Worm (Caenorhabditis elegans) whole organism, L4 larva: Measurements from ENCODE around the gene ZK105.14.

Experiments
- D1046.2 ChIP-seq: fragments of 200-800 bp; sonication (Bioruptor generic); IDR thresholded peaks from 2 replicates; pipeline ENCODE4 v1.3.6; 2022; ENCODE audit warnings: missing genetic modification characterization, missing compliant biosample characterization
- F37D6.2 ChIP-seq: sonication (generic microtip); optimal IDR thresholded peaks from 2 replicates; lab custom pipeline; 2016; ENCODE audit warnings: mild to moderate bottlenecking, missing genetic modification characterization, missing compliant biosample characterization
- F44E2.7 ChIP-seq: fragments of 200-800 bp; sonication (Bioruptor generic); IDR thresholded peaks from 2 replicates; pipeline ENCODE4 v2.1.2; 2022; ENCODE audit warnings: missing genetic modification characterization, missing compliant biosample characterization
- T20F7.1 ChIP-seq: fragments of 200-800 bp; sonication (Bioruptor generic); optimal IDR thresholded peaks from 2 replicates; lab custom pipeline; 2018; ENCODE audit warnings: mild to moderate bottlenecking, missing genetic modification characterization, missing compliant biosample characterization
- T26A8.4 ChIP-seq: fragments of 200-800 bp; sonication (Bioruptor generic); IDR thresholded peaks from 2 replicates; pipeline ENCODE4 v1.3.6; 2022; ENCODE audit warnings: missing genetic modification characterization, missing compliant biosample characterization
- Y48G9A.11 ChIP-seq: fragments of 200-800 bp; sonication (Bioruptor generic); IDR thresholded peaks from 2 replicates; pipeline ENCODE4 v1.3.6; 2022; ENCODE audit warnings: missing genetic modification reagents, missing genetic modification characterization, missing compliant biosample characterization
- ZK546.5 ChIP-seq, 2 experiments: sonication (generic microtip); optimal IDR thresholded peaks; 2 replicates each; lab custom pipeline; 2017; ENCODE audit warnings: missing biosample characterization in 2 of 2, missing genetic modification characterization in 2 of 2
- aha-1 ChIP-seq: fragments of 150-350 bp; peaks from one replicate; lab custom pipeline; 2014; ENCODE audit warnings: missing biosample characterization, missing genetic modification characterization
- ama-1 ChIP-seq: fragments of 150-350 bp; optimal IDR thresholded peaks from 2 replicates; lab custom pipeline; 2014; ENCODE audit warnings: inconsistent platforms, mixed read lengths
- attf-4 ChIP-seq: sonication (generic microtip); optimal IDR thresholded peaks from 3 replicates; lab custom pipeline; 2017; ENCODE audit warnings: missing biosample characterization, missing genetic modification characterization
- ceh-32 ChIP-seq: sonication (generic microtip); optimal IDR thresholded peaks from 2 replicates; lab custom pipeline; 2016; ENCODE audit warnings: mild to moderate bottlenecking, missing genetic modification characterization, missing compliant biosample characterization; ENCODE audit not compliant: poor library complexity
- ceh-82 ChIP-seq: sonication (generic microtip); optimal IDR thresholded peaks from 2 replicates; lab custom pipeline; 2017; ENCODE audit warnings: missing biosample characterization, missing genetic modification characterization
- cey-2 ChIP-seq: sonication (generic microtip); optimal IDR thresholded peaks from 3 replicates; lab custom pipeline; 2017; ENCODE audit warnings: missing genetic modification characterization, mild to moderate bottlenecking, missing compliant biosample characterization, antibody characterized with exemption, borderline replicate concordance; ENCODE audit not compliant: insufficient read depth
- daf-19 ChIP-seq: fragments of 200-800 bp; sonication (Bioruptor generic); conservative IDR thresholded peaks from 2 replicates; pipeline ENCODE4 v1.3.6; 2022; ENCODE audit warnings: missing genetic modification characterization, missing compliant biosample characterization
- daf-8 ChIP-seq: fragments of 200-800 bp; sonication (Bioruptor generic); IDR thresholded peaks from 2 replicates; pipeline ENCODE4 v1.3.6; 2022; ENCODE audit warnings: missing genetic modification characterization, missing compliant biosample characterization
- dmd-6 ChIP-seq: fragments of 200-800 bp; sonication (Bioruptor generic); IDR thresholded peaks from 2 replicates; pipeline ENCODE4 v1.3.6; 2022; ENCODE audit warnings: missing genetic modification reagents, missing genetic modification characterization, missing compliant biosample characterization
- dve-1 ChIP-seq: sonication (generic microtip); optimal IDR thresholded peaks from 2 replicates; lab custom pipeline; 2017; ENCODE audit warnings: antibody characterized with exemption, mild to moderate bottlenecking, missing genetic modification characterization, missing compliant biosample characterization; ENCODE audit not compliant: insufficient read depth
- egl-43 ChIP-seq: fragments of 200-800 bp; sonication (Bioruptor generic); IDR thresholded peaks from 2 replicates; pipeline ENCODE4 v1.3.6; 2022; ENCODE audit warnings: missing genetic modification reagents, missing genetic modification characterization, missing compliant biosample characterization
- hlh-11 ChIP-seq: fragments of 200-800 bp; sonication (Bioruptor generic); optimal IDR thresholded peaks from 2 replicates; lab custom pipeline; 2018; ENCODE audit warnings: mild to moderate bottlenecking, missing genetic modification characterization, missing compliant biosample characterization
- hlh-30 ChIP-seq: sonication (generic microtip); optimal IDR thresholded peaks from 2 replicates; lab custom pipeline; 2017; ENCODE audit warnings: antibody characterized with exemption, mild to moderate bottlenecking, missing genetic modification characterization, missing compliant biosample characterization; ENCODE audit not compliant: insufficient read depth
- lim-7 ChIP-seq: fragments of 200-800 bp; sonication (Bioruptor generic); IDR thresholded peaks from 2 replicates; pipeline ENCODE4 v1.3.6; 2022; ENCODE audit warnings: missing genetic modification characterization, missing compliant biosample characterization
- lin-1 ChIP-seq: fragments of 200-800 bp; sonication (Bioruptor generic); IDR thresholded peaks from 2 replicates; pipeline ENCODE4 v1.3.6; 2022; ENCODE audit warnings: missing genetic modification reagents, missing genetic modification characterization, missing compliant biosample characterization
- madf-9 ChIP-seq: fragments of 200-800 bp; sonication (Bioruptor generic); conservative IDR thresholded peaks from 2 replicates; pipeline ENCODE4 v1.3.6; 2022; ENCODE audit warnings: missing genetic modification reagents, missing genetic modification characterization, missing compliant biosample characterization
- mdl-1 ChIP-seq, 2 experiments: fragments of 150-350 bp in 1 of 2; sonication (generic microtip) in 1 of 2; optimal IDR thresholded peaks; 2 replicates each; lab custom pipeline; 2014 to 2017; ENCODE audit warnings: missing biosample characterization in 2 of 2, missing genetic modification characterization in 2 of 2
- mep-1 ChIP-seq: fragments of 150-350 bp; sonication (generic microtip); optimal IDR thresholded peaks from 3 replicates; lab custom pipeline; 2014; ENCODE audit warnings: missing biosample characterization, missing genetic modification characterization
- mxl-2 ChIP-seq: fragments of 200-800 bp; sonication (Bioruptor generic); conservative IDR thresholded peaks from 2 replicates; pipeline ENCODE4 v1.3.6; 2022; ENCODE audit warnings: missing genetic modification reagents, missing genetic modification characterization, missing compliant biosample characterization
- mxl-3 ChIP-seq: fragments of 200-800 bp; sonication (Bioruptor generic); optimal IDR thresholded peaks from 2 replicates; lab custom pipeline; 2018; ENCODE audit warnings: mild to moderate bottlenecking, missing genetic modification characterization, missing compliant biosample characterization
- nhr-10 ChIP-seq: fragments of 150-350 bp; optimal IDR thresholded peaks from 2 replicates; lab custom pipeline; 2014; ENCODE audit warnings: missing biosample characterization, missing genetic modification characterization
- nhr-11 ChIP-seq: fragments of 150-350 bp; optimal IDR thresholded peaks from 2 replicates; lab custom pipeline; 2014; ENCODE audit warnings: missing biosample characterization, missing genetic modification characterization
- nhr-111 ChIP-seq: fragments of 200-800 bp; sonication (Bioruptor generic); optimal IDR thresholded peaks from 2 replicates; lab custom pipeline; 2018; ENCODE audit warnings: mild to moderate bottlenecking, missing genetic modification characterization, missing compliant biosample characterization
- nhr-237 ChIP-seq: sonication (generic microtip); optimal IDR thresholded peaks from 2 replicates; lab custom pipeline; 2017; ENCODE audit warnings: missing biosample characterization, missing genetic modification characterization
- nhr-25 ChIP-seq: sonication (generic microtip); optimal IDR thresholded peaks from 2 replicates; lab custom pipeline; 2017; ENCODE audit warnings: missing genetic modification characterization, mild to moderate bottlenecking, missing compliant biosample characterization, antibody characterized with exemption, moderate library complexity, borderline replicate concordance; ENCODE audit not compliant: insufficient read depth
- nhr-41 ChIP-seq: fragments of 200-800 bp; sonication (Bioruptor generic); IDR thresholded peaks from 2 replicates; pipeline ENCODE4 v1.3.6; 2022; ENCODE audit warnings: missing genetic modification reagents, missing genetic modification characterization, missing compliant biosample characterization
- nhr-42 ChIP-seq: fragments of 200-800 bp; sonication (Bioruptor generic); IDR thresholded peaks from 2 replicates; pipeline ENCODE4 v1.3.6; 2022; ENCODE audit warnings: missing genetic modification characterization, missing compliant biosample characterization
- nhr-48 ChIP-seq: sonication (generic microtip); optimal IDR thresholded peaks from 2 replicates; lab custom pipeline; 2016; ENCODE audit warnings: mild to moderate bottlenecking, missing genetic modification characterization, missing compliant biosample characterization
- nhr-76 ChIP-seq: fragments of 150-350 bp; optimal IDR thresholded peaks from 2 replicates; lab custom pipeline; 2014; ENCODE audit warnings: missing biosample characterization, missing genetic modification characterization
- nhr-77 ChIP-seq: fragments of 150-350 bp; optimal IDR thresholded peaks from 2 replicates; lab custom pipeline; 2014; ENCODE audit warnings: missing biosample characterization, missing genetic modification characterization
- php-3 ChIP-seq: fragments of 200-800 bp; sonication (Bioruptor generic); IDR thresholded peaks from 2 replicates; pipeline ENCODE4 v1.3.6; 2022; ENCODE audit warnings: missing genetic modification reagents, missing genetic modification characterization, missing compliant biosample characterization
- pqm-1 ChIP-seq: sonication (generic microtip); optimal IDR thresholded peaks from 2 replicates; lab custom pipeline; 2017; ENCODE audit warnings: missing biosample characterization, missing genetic modification characterization
- saeg-2 ChIP-seq: fragments of 200-800 bp; sonication (Bioruptor generic); IDR thresholded peaks from 2 replicates; pipeline ENCODE4 v1.3.6; 2022; ENCODE audit warnings: missing genetic modification reagents, missing genetic modification characterization, missing compliant biosample characterization
- sdz-12 ChIP-seq: fragments of 200-800 bp; sonication (Bioruptor generic); optimal IDR thresholded peaks from 2 replicates; lab custom pipeline; 2018; ENCODE audit warnings: mild to moderate bottlenecking, missing genetic modification characterization, missing compliant biosample characterization
- set-16 ChIP-seq: fragments of 200-800 bp; sonication (Bioruptor generic); IDR thresholded peaks from 2 replicates; pipeline ENCODE4 v1.3.6; 2022; ENCODE audit warnings: missing genetic modification reagents, missing genetic modification characterization, missing compliant biosample characterization
- snpc-1.2 ChIP-seq: fragments of 200-800 bp; sonication (Bioruptor generic); IDR thresholded peaks from 2 replicates; pipeline ENCODE4 v1.3.6; 2022; ENCODE audit warnings: missing genetic modification reagents, missing genetic modification characterization, missing compliant biosample characterization
- spr-3 ChIP-seq: fragments of 200-800 bp; sonication (Bioruptor generic); optimal IDR thresholded peaks from 2 replicates; lab custom pipeline; 2018; ENCODE audit warnings: mild to moderate bottlenecking, missing genetic modification characterization, missing compliant biosample characterization
- unc-130 ChIP-seq: sonication (generic microtip); optimal IDR thresholded peaks from 2 replicates; lab custom pipeline; 2016; ENCODE audit warnings: missing genetic modification reagents, missing genetic modification characterization, missing compliant biosample characterization
- unc-39 ChIP-seq: sonication (generic microtip); optimal IDR thresholded peaks from 2 replicates; lab custom pipeline; 2017; ENCODE audit warnings: missing biosample characterization, missing genetic modification characterization
- unc-62 ChIP-seq, 3 experiments: fragments of 150-350 bp in 1 of 3; sonication (generic microtip); optimal IDR thresholded peaks in 2 of 3; peaks in 1 of 3; 1 replicate in 1 of 3; 2 replicates in 2 of 3; lab custom pipeline; 2014 to 2017; ENCODE audit warnings: missing biosample characterization in 3 of 3, missing genetic modification characterization in 3 of 3, missing genetic modification reagents in 3 of 3, missing genotype in 1 of 3
- zfp-2 ChIP-seq: sonication (generic microtip); optimal IDR thresholded peaks from 2 replicates; lab custom pipeline; 2016; ENCODE audit warnings: mild to moderate bottlenecking, missing genetic modification characterization, missing compliant biosample characterization
- zip-2 ChIP-seq: fragments of 150-350 bp; optimal IDR thresholded peaks from 2 replicates; lab custom pipeline; 2014; ENCODE audit warnings: missing biosample characterization, missing genetic modification characterization
- ztf-11 ChIP-seq: fragments of 150-350 bp; optimal IDR thresholded peaks from 2 replicates; lab custom pipeline; 2014; ENCODE audit warnings: missing biosample characterization, missing genetic modification characterization
- ztf-7 ChIP-seq: fragments of 150-350 bp; optimal IDR thresholded peaks from 2 replicates; lab custom pipeline; 2014; ENCODE audit warnings: missing biosample characterization, missing genetic modification characterization

ZK105.14 gene

ce11 chrV:7730488-7730887 is 8.6 kb upstream of the ZK105.14 start:
- TF ChIP-seq F37D6.2 (tag; lab: Kevin White, UChicago): no peak
- no peak for TF ChIP-seq attf-4 (tag; lab: Kevin White, UChicago)
- TF ChIP-seq nhr-111 (GFP tag; lab: Kevin White, UChicago): no peak
- TF ChIP-seq zfp-2 (tag; lab: Kevin White, UChicago): no peak
- TF ChIP-seq snpc-1.2: peak; percentile 52; the same call in 1 of the 2 replicates
- no peak for TF ChIP-seq lim-7 (GFP tag; lab: Robert Waterston, UW)
- TF ChIP-seq nhr-25 (tag; lab: Kevin White, UChicago): peak; percentile 8
- peak; percentile 35 for TF ChIP-seq ztf-7 (tag; lab: Kevin White, UChicago)
- TF ChIP-seq lin-1 (GFP tag; lab: Robert Waterston, UW): peak; percentile 37; the same call in 1 of the 2 replicates
- no peak for TF ChIP-seq daf-8 (GFP tag; lab: Robert Waterston, UW)
- TF ChIP-seq Y48G9A.11: no peak
- no peak for TF ChIP-seq nhr-42
- TF ChIP-seq saeg-2 (GFP tag; lab: Robert Waterston, UW): no peak
- TF ChIP-seq nhr-76 (tag; lab: Kevin White, UChicago): no peak
- TF ChIP-seq php-3 (GFP tag; lab: Robert Waterston, UW): no peak
- no peak for TF ChIP-seq mxl-3 (GFP tag; lab: Kevin White, UChicago)
- TF ChIP-seq nhr-41 (GFP tag; lab: Robert Waterston, UW): no peak
- TF ChIP-seq nhr-237 (tag; lab: Kevin White, UChicago): no peak
- TF ChIP-seq T20F7.1 (GFP tag; lab: Kevin White, UChicago): peak; percentile 6
- TF ChIP-seq egl-43 (GFP tag; lab: Robert Waterston, UW): peak; percentile 60; the same call in 1 of the 2 replicates
- peak; percentile 60 for TF ChIP-seq hlh-11 (tag; lab: Kevin White, UChicago)
- no peak for TF ChIP-seq ceh-82 (tag; lab: Kevin White, UChicago)
- TF ChIP-seq mep-1 (tag; lab: Kevin White, UChicago): peak; percentile 35
- no peak for TF ChIP-seq nhr-77 (tag; lab: Kevin White, UChicago)
- no peak for TF ChIP-seq pqm-1
- TF ChIP-seq nhr-48 (tag; lab: Kevin White, UChicago): no peak
- TF ChIP-seq unc-130 (GFP tag; lab: Kevin White, UChicago): no peak
- TF ChIP-seq dmd-6 (GFP tag; lab: Robert Waterston, UW): peak; percentile 37; the same call in 1 of the 2 replicates
- no peak for TF ChIP-seq daf-19 (GFP tag; lab: Robert Waterston, UW)
- TF ChIP-seq nhr-10 (tag; lab: Kevin White, UChicago): no peak
- TF ChIP-seq aha-1 (tag; lab: Kevin White, UChicago): no peak
- no peak for TF ChIP-seq ZK546.5 (tag; optimal IDR thresholded peaks at IDR 0.05; lab: Kevin White, UChicago)
- no peak for TF ChIP-seq zip-2 (tag; lab: Kevin White, UChicago)
- no peak for TF ChIP-seq unc-39 (tag; lab: Kevin White, UChicago)
- no peak for TF ChIP-seq nhr-11
- TF ChIP-seq sdz-12 (GFP tag; lab: Kevin White, UChicago): no peak
- TF ChIP-seq dve-1 (tag; lab: Kevin White, UChicago): peak; percentile 67
- no peak for TF ChIP-seq madf-9
- TF ChIP-seq cey-2 (tag; lab: Kevin White, UChicago): no peak
- no peak for TF ChIP-seq F44E2.7 (GFP tag; lab: Robert Waterston, UW)
- TF ChIP-seq mdl-1 (tag; optimal IDR thresholded peaks at IDR 0.05; lab: Kevin White, UChicago): no peak
- TF ChIP-seq mxl-2 (GFP tag; lab: Robert Waterston, UW): no peak
- peak in 1 of 2 experiments; percentile 8 for TF ChIP-seq unc-62 (GFP tag; optimal IDR thresholded peaks at IDR 0.05 in 1 of 2; lab: Kevin White, UChicago)
- TF ChIP-seq unc-62 (tag; optimal IDR thresholded peaks at IDR 0.05; lab: Kevin White, UChicago): no peak
- TF ChIP-seq hlh-30 (tag; lab: Kevin White, UChicago): peak; percentile 64
- peak; percentile 77 for TF ChIP-seq T26A8.4
- TF ChIP-seq D1046.2 (GFP tag; lab: Robert Waterston, UW): no peak
- no peak for TF ChIP-seq ceh-32 (tag; lab: Kevin White, UChicago)
- TF ChIP-seq ama-1 (lab: Kevin White, UChicago): no peak
- TF ChIP-seq ztf-11: no peak
- TF ChIP-seq spr-3: peak; percentile 1
- no peak for TF ChIP-seq set-16
